Worm (Caenorhabditis elegans) whole organism, L2 larva: ENCODE data around the gene srt-18.

Experiments
- C34F6.9 ChIP-seq: fragments of 150-350 bp; optimal IDR thresholded peaks from 2 replicates; lab custom pipeline; 2014; ENCODE audit warnings: missing biosample characterization, missing genetic modification characterization
- R02D3.7 ChIP-seq: fragments of 150-350 bp; optimal IDR thresholded peaks from 2 replicates; lab custom pipeline; 2014; ENCODE audit warnings: missing biosample characterization, missing genetic modification characterization
- Y55F3AM.14 ChIP-seq: fragments of 200-800 bp; sonication (Bioruptor generic); optimal IDR thresholded peaks from 2 replicates; lab custom pipeline; 2018; ENCODE audit warnings: mild to moderate bottlenecking, missing genetic modification characterization, missing compliant biosample characterization
- alr-1 ChIP-seq: fragments of 150-350 bp; optimal IDR thresholded peaks from 2 replicates; lab custom pipeline; 2014; ENCODE audit warnings: missing biosample characterization, missing genetic modification characterization
- aly-2 ChIP-seq: fragments of 150-350 bp; optimal IDR thresholded peaks from 2 replicates; lab custom pipeline; 2014; ENCODE audit warnings: missing biosample characterization, missing genetic modification characterization
- ama-1 ChIP-seq: fragments of 150-350 bp; optimal IDR thresholded peaks from 2 replicates; lab custom pipeline; 2018; ENCODE audit warnings: inconsistent platforms
- blmp-1 ChIP-seq: sonication (generic microtip); optimal IDR thresholded peaks from 2 replicates; lab custom pipeline; 2017; ENCODE audit warnings: missing genetic modification characterization, mild to moderate bottlenecking, missing compliant biosample characterization, antibody characterized with exemption, moderate library complexity; ENCODE audit not compliant: insufficient read depth
- ceh-16 ChIP-seq: fragments of 150-350 bp; optimal IDR thresholded peaks from 2 replicates; lab custom pipeline; 2014; ENCODE audit warnings: missing biosample characterization, missing genetic modification characterization
- ceh-82 ChIP-seq: fragments of 150-350 bp; optimal IDR thresholded peaks from 2 replicates; lab custom pipeline; 2014; ENCODE audit warnings: missing biosample characterization, missing genetic modification characterization
- crh-2 ChIP-seq: sonication (generic microtip); optimal IDR thresholded peaks from 2 replicates; lab custom pipeline; 2017; ENCODE audit warnings: missing biosample characterization, missing genetic modification characterization
- dmd-4 ChIP-seq: sonication (generic microtip); optimal IDR thresholded peaks from 2 replicates; lab custom pipeline; 2017; ENCODE audit warnings: missing biosample characterization, missing genetic modification characterization
- egl-27 ChIP-seq: sonication (generic microtip); optimal IDR thresholded peaks from 3 replicates; lab custom pipeline; 2017; ENCODE audit warnings: missing biosample characterization, missing genetic modification reagents, missing genetic modification characterization
- elt-1 ChIP-seq: fragments of 150-350 bp; optimal IDR thresholded peaks from 2 replicates; lab custom pipeline; 2014; ENCODE audit warnings: missing biosample characterization, missing genetic modification characterization
- elt-3 ChIP-seq: sonication (generic microtip); optimal IDR thresholded peaks from 2 replicates; lab custom pipeline; 2017; ENCODE audit warnings: missing biosample characterization, missing genetic modification characterization
- fos-1 ChIP-seq: fragments of 150-350 bp; optimal IDR thresholded peaks from 2 replicates; lab custom pipeline; 2014; ENCODE audit warnings: missing biosample characterization, missing genetic modification characterization
- gmeb-1 ChIP-seq: fragments of 150-350 bp; optimal IDR thresholded peaks from 2 replicates; lab custom pipeline; 2014; ENCODE audit warnings: missing biosample characterization, missing genetic modification characterization
- lin-11 ChIP-seq: fragments of 150-350 bp; sonication (generic microtip); optimal IDR thresholded peaks from 2 replicates; lab custom pipeline; 2014; ENCODE audit warnings: missing biosample characterization, missing genetic modification characterization, inconsistent platforms, mixed read lengths
- lin-13 ChIP-seq: fragments of 150-350 bp; optimal IDR thresholded peaks from 2 replicates; lab custom pipeline; 2014; ENCODE audit warnings: missing biosample characterization, missing genetic modification reagents, missing genetic modification characterization
- lin-39 ChIP-seq: fragments of 150-350 bp; optimal IDR thresholded peaks from 2 replicates; lab custom pipeline; 2014; ENCODE audit warnings: missing biosample characterization, missing genetic modification reagents, missing genetic modification characterization
- mab-5 ChIP-seq: fragments of 150-350 bp; optimal IDR thresholded peaks from 2 replicates; lab custom pipeline; 2014; ENCODE audit warnings: missing biosample characterization, missing genetic modification characterization
- mbf-1 ChIP-seq: sonication (generic microtip); optimal IDR thresholded peaks from 2 replicates; lab custom pipeline; 2017; ENCODE audit warnings: missing biosample characterization, missing genetic modification characterization
- nhr-10 ChIP-seq: sonication (generic microtip); optimal IDR thresholded peaks from 2 replicates; lab custom pipeline; 2017; ENCODE audit warnings: missing biosample characterization, missing genetic modification characterization
- nhr-12 ChIP-seq: fragments of 150-350 bp; optimal IDR thresholded peaks from 2 replicates; lab custom pipeline; 2014; ENCODE audit warnings: missing biosample characterization, missing genetic modification characterization
- nhr-21 ChIP-seq: fragments of 150-350 bp; optimal IDR thresholded peaks from 2 replicates; lab custom pipeline; 2014; ENCODE audit warnings: missing biosample characterization, missing genetic modification characterization
- nhr-23 ChIP-seq: fragments of 150-350 bp; optimal IDR thresholded peaks from 2 replicates; lab custom pipeline; 2014; ENCODE audit warnings: missing biosample characterization, missing genetic modification reagents, missing genetic modification characterization
- nhr-25 ChIP-seq: fragments of 150-350 bp; sonication (generic microtip); optimal IDR thresholded peaks from 3 replicates; lab custom pipeline; 2014; ENCODE audit warnings: missing biosample characterization, missing genetic modification characterization
- nhr-6 ChIP-seq: fragments of 150-350 bp; optimal IDR thresholded peaks from 2 replicates; lab custom pipeline; 2014; ENCODE audit warnings: missing biosample characterization, missing genetic modification characterization
- nhr-77 ChIP-seq: fragments of 150-350 bp; optimal IDR thresholded peaks from 2 replicates; lab custom pipeline; 2014; ENCODE audit warnings: missing biosample characterization, missing genetic modification characterization
- peb-1 ChIP-seq: fragments of 150-350 bp; optimal IDR thresholded peaks from 2 replicates; lab custom pipeline; 2014; ENCODE audit warnings: missing biosample characterization, missing genetic modification characterization
- sma-3 ChIP-seq: sonication (generic microtip); optimal IDR thresholded peaks from 2 replicates; lab custom pipeline; 2016; ENCODE audit warnings: missing genetic modification reagents, missing genetic modification characterization, missing compliant biosample characterization
- unc-39 ChIP-seq: fragments of 150-350 bp; optimal IDR thresholded peaks from 2 replicates; lab custom pipeline; 2014; ENCODE audit warnings: missing biosample characterization, missing genetic modification characterization
- unc-55 ChIP-seq: fragments of 150-350 bp; sonication (generic microtip); optimal IDR thresholded peaks from 3 replicates; lab custom pipeline; 2014; ENCODE audit warnings: missing biosample characterization, missing genetic modification reagents, missing genetic modification characterization
- unc-62 ChIP-seq: fragments of 150-350 bp; optimal IDR thresholded peaks from 2 replicates; lab custom pipeline; 2014; ENCODE audit warnings: missing biosample characterization, missing genetic modification reagents, missing genetic modification characterization
- ztf-4 ChIP-seq: fragments of 150-350 bp; optimal IDR thresholded peaks from 2 replicates; lab custom pipeline; 2014; ENCODE audit warnings: missing biosample characterization, missing genetic modification characterization

The srt-18 gene

ce11 chrV:8983604-8984003, 31.8 kb downstream of the srt-18 start, which contains the start of gene str-86:
TSS of gene str-86 (minus strand) at chrV:8983704.
- TF ChIP-seq nhr-21 (tag; lab: Kevin White, UChicago) = no peak
- TF ChIP-seq fos-1 (tag; lab: Kevin White, UChicago) = no peak
- TF ChIP-seq sma-3 = no peak
- no peak for TF ChIP-seq peb-1 (tag; lab: Kevin White, UChicago)
- no peak for TF ChIP-seq mab-5 (tag; lab: Kevin White, UChicago)
- TF ChIP-seq elt-3 (tag; lab: Kevin White, UChicago) = no peak
- TF ChIP-seq ceh-82 (tag; lab: Kevin White, UChicago) = no peak
- TF ChIP-seq ztf-4 (tag; lab: Kevin White, UChicago) = no peak
- no peak for TF ChIP-seq nhr-10 (tag; lab: Kevin White, UChicago)
- no peak for TF ChIP-seq ceh-16 (tag; lab: Kevin White, UChicago)
- TF ChIP-seq alr-1 (tag; lab: Kevin White, UChicago) = no peak
- no peak for TF ChIP-seq Y55F3AM.14 (GFP tag; lab: Kevin White, UChicago)
- TF ChIP-seq dmd-4 (tag; lab: Kevin White, UChicago) = no peak
- no peak for TF ChIP-seq egl-27 (tag; lab: Kevin White, UChicago)

- no peak for TF ChIP-seq peb-1 (tag; lab: Kevin White, UChicago)
- no peak for TF ChIP-seq mab-5 (tag; lab: Kevin White, UChicago)
- no peak for TF ChIP-seq dmd-4 (tag; lab: Kevin White, UChicago)
- TF ChIP-seq unc-55 (GFP tag; lab: Kevin White, UChicago) = no peak
- TF ChIP-seq nhr-12 (tag; lab: Kevin White, UChicago) = no peak
- TF ChIP-seq blmp-1 (tag; lab: Kevin White, UChicago) = no peak
- TF ChIP-seq elt-1 (tag; lab: Kevin White, UChicago) = no peak
- TF ChIP-seq nhr-77 (tag; lab: Kevin White, UChicago) = no peak
- no peak for TF ChIP-seq gmeb-1
- no peak for TF ChIP-seq ceh-82 (tag; lab: Kevin White, UChicago)
- no peak for TF ChIP-seq nhr-10 (tag; lab: Kevin White, UChicago)
- no peak for TF ChIP-seq R02D3.7 (tag; lab: Kevin White, UChicago)
- TF ChIP-seq, all 48 proteins: peak for 0
Observed at ce11 chrV:8980845-8981244, 34.6 kb downstream of the srt-18 start, which contains the start of gene str-84. TSS of gene str-84 (minus strand) at chrV:8980945.

ce11 chrV:8977895-8978294, 37.5 kb downstream of the srt-18 start:
- TF ChIP-seq lin-11 (tag; lab: Kevin White, UChicago) (no peak), unc-39 (tag; lab: Kevin White, UChicago) (no peak), lin-13 (no peak), mbf-1 (no peak), egl-27 (tag; lab: Kevin White, UChicago) (no peak), unc-55 (GFP tag; lab: Kevin White, UChicago) (no peak), ceh-82 (tag; lab: Kevin White, UChicago) (no peak), fos-1 (tag; lab: Kevin White, UChicago) (no peak), C34F6.9 (tag; lab: Kevin White, UChicago) (no peak), nhr-23 (no peak), aly-2 (no peak), lin-39 (tag; lab: Kevin White, UChicago) (no peak)
- TF ChIP-seq, all 48 proteins: peak for 0

- no peak for TF ChIP-seq Y55F3AM.14 (GFP tag; lab: Kevin White, UChicago)
- TF ChIP-seq nhr-25 (tag; lab: Kevin White, UChicago) = no peak
- peak; percentile 78 for TF ChIP-seq fos-1 (tag; lab: Kevin White, UChicago)
- peak; percentile 27 for TF ChIP-seq crh-2
- no peak for TF ChIP-seq lin-11 (tag; lab: Kevin White, UChicago)
- TF ChIP-seq ztf-4 (tag; lab: Kevin White, UChicago) = no peak
Observed at ce11 chrV:8974889-8975422, 40.5 kb downstream of the srt-18 start, which contains the start of gene nhr-143. TSS of gene nhr-143 (minus strand) at chrV:8974939.

- no peak for TF ChIP-seq ama-1
- TF ChIP-seq ztf-4 (tag; lab: Kevin White, UChicago) = no peak
- no peak for TF ChIP-seq ceh-82 (tag; lab: Kevin White, UChicago)
- TF ChIP-seq nhr-6 (tag; lab: Kevin White, UChicago) = no peak
- no peak for TF ChIP-seq mab-5 (tag; lab: Kevin White, UChicago)
- no peak for TF ChIP-seq mbf-1
- no peak for TF ChIP-seq nhr-10 (tag; lab: Kevin White, UChicago)
- no peak for TF ChIP-seq aly-2
- TF ChIP-seq nhr-23 = no peak
- no peak for TF ChIP-seq unc-39 (tag; lab: Kevin White, UChicago)
- no peak for TF ChIP-seq lin-11 (tag; lab: Kevin White, UChicago)
- no peak for TF ChIP-seq elt-3 (tag; lab: Kevin White, UChicago)
- TF ChIP-seq unc-55 (GFP tag; lab: Kevin White, UChicago) = no peak
- no peak for TF ChIP-seq unc-62 (GFP tag; lab: Kevin White, UChicago)
- TF ChIP-seq lin-13 = no peak
- no peak for TF ChIP-seq egl-27 (tag; lab: Kevin White, UChicago)
- no peak for TF ChIP-seq nhr-21 (tag; lab: Kevin White, UChicago)
- no peak for TF ChIP-seq crh-2
- TF ChIP-seq sma-3 = no peak
Observed at ce11 chrV:8972271-8972670, 43.2 kb downstream of the srt-18 start, which contains the start of gene nhr-195. TSS of gene nhr-195 (minus strand) at chrV:8972371.
